Fruit fly (Drosophila melanogaster): Measurements from ENCODE around the gene Pop1.
A peak's percentile ranks its signal among the peaks of the same experiment; 100 is the strongest.

Gene Pop1

dm6 chrX:5648437-5648959 is 26.1 kb downstream of the Pop1 start, which contains the start of gene OtopLa:
TSS of gene OtopLa (minus strand) at chrX:5648487.
- TF ChIP-seq CG11617 (GFP tag; optimal IDR thresholded peaks at IDR 0.05) = peak; percentile 5
- peak; percentile 51 for TF ChIP-seq CG33017 (tag; optimal IDR thresholded peaks at IDR 0.05)
- peak; percentile 45 for TF ChIP-seq CG5204 (GFP tag; optimal IDR thresholded peaks at IDR 0.05)
- no peak for TF ChIP-seq kay (GFP tag; ENCODE audit: borderline replicate concordance)
- TF ChIP-seq CG7101 (tag; optimal IDR thresholded peaks at IDR 0.05) = peak; percentile 20
- TF ChIP-seq bab1 (GFP tag; optimal IDR thresholded peaks at IDR 0.05) = peak; percentile 15
- peak; percentile 53 for TF ChIP-seq CG7045 (GFP tag; optimal IDR thresholded peaks at IDR 0.05)
- TF ChIP-seq Crg-1 (GFP tag; optimal IDR thresholded peaks at IDR 0.05) = no peak
- no peak for TF ChIP-seq CG1620 (GFP tag; optimal IDR thresholded peaks at IDR 0.05)
- no peak for TF ChIP-seq tj (GFP tag; optimal IDR thresholded peaks at IDR 0.05)
- TF ChIP-seq CG12768 (GFP tag; optimal IDR thresholded peaks at IDR 0.05) = peak; percentile 51
- TF ChIP-seq Clk (GFP tag; optimal IDR thresholded peaks at IDR 0.05) = no peak
- TF ChIP-seq CG14711 (tag; optimal IDR thresholded peaks at IDR 0.05) = no peak
- no peak for TF ChIP-seq pad (GFP tag; optimal IDR thresholded peaks at IDR 0.05)
- no peak for TF ChIP-seq cnc (optimal IDR thresholded peaks at IDR 0.05)
- peak; percentile 23 for TF ChIP-seq toe (GFP tag; optimal IDR thresholded peaks at IDR 0.05)
- no peak for TF ChIP-seq ovo (GFP tag; optimal IDR thresholded peaks at IDR 0.05)
- no peak for TF ChIP-seq Hr96 (GFP tag; optimal IDR thresholded peaks at IDR 0.05)
- no peak for TF ChIP-seq Mnt (GFP tag; optimal IDR thresholded peaks at IDR 0.05)
- no peak for TF ChIP-seq cic (GFP tag; optimal IDR thresholded peaks at IDR 0.05)

- TF ChIP-seq CG5204 (GFP tag; optimal IDR thresholded peaks at IDR 0.05) = no peak
Measured at dm6 chrX:5649387-5649786, 26.9 kb downstream of the Pop1 start.

dm6 chrX:5649998-5650397 is 27.6 kb downstream of the Pop1 start:
- TF ChIP-seq CG11617 (GFP tag; optimal IDR thresholded peaks at IDR 0.05) = no peak
- TF ChIP-seq pad (GFP tag; optimal IDR thresholded peaks at IDR 0.05) = peak; percentile 96

dm6 chrX:5661971-5662370 is 39.5 kb downstream of the Pop1 start:
- peak; percentile 53 for TF ChIP-seq pad (GFP tag; optimal IDR thresholded peaks at IDR 0.05)
- TF ChIP-seq Crg-1 (GFP tag; optimal IDR thresholded peaks at IDR 0.05) = no peak

dm6 chrX:5662761-5663160 is 40.3 kb downstream of the Pop1 start, which contains the start of gene OtopLc:
TSS of gene OtopLc (minus strand) at chrX:5662861.
- TF ChIP-seq tj (GFP tag; optimal IDR thresholded peaks at IDR 0.05) (no peak), kay (GFP tag; ENCODE audit: borderline replicate concordance) (no peak), Crg-1 (GFP tag; optimal IDR thresholded peaks at IDR 0.05) (no peak), CG5204 (GFP tag; optimal IDR thresholded peaks at IDR 0.05) (no peak), CG7045 (GFP tag; optimal IDR thresholded peaks at IDR 0.05) (no peak), toe (GFP tag; optimal IDR thresholded peaks at IDR 0.05) (no peak)

dm6 chrX:5664222-5664621 is 41.8 kb downstream of the Pop1 start:
- TF ChIP-seq ovo (GFP tag; optimal IDR thresholded peaks at IDR 0.05) (no peak), CG5204 (GFP tag; optimal IDR thresholded peaks at IDR 0.05) (no peak), CG12768 (GFP tag; optimal IDR thresholded peaks at IDR 0.05) (no peak), CG33017 (tag; optimal IDR thresholded peaks at IDR 0.05) (no peak), pad (GFP tag; optimal IDR thresholded peaks at IDR 0.05) (peak; percentile 4), CG14711 (tag; optimal IDR thresholded peaks at IDR 0.05) (no peak), CG1620 (GFP tag; optimal IDR thresholded peaks at IDR 0.05) (no peak), CG7045 (GFP tag; optimal IDR thresholded peaks at IDR 0.05) (no peak), Mnt (GFP tag; optimal IDR thresholded peaks at IDR 0.05) (peak; percentile 33), Crg-1 (GFP tag; optimal IDR thresholded peaks at IDR 0.05) (no peak), tj (GFP tag; optimal IDR thresholded peaks at IDR 0.05) (no peak)

DNA sequence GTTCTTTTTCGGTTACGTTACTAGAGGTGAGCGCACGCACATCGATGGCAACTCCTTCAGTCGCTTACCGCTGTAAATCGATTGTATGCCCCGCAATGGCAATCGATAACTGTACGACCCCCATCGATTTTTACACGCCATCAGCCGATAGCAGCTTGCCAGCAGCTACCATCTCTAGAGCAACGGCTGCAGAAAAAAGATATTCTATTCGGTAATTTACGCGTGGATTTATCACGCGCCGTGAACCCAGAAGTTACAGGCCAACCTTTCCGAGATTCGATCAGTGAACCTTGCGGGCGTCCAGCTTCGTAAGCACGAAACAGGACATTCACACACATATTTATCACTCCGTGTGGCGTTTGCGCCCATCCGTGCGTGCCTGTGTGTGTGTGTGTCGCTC is 43.5 kb downstream of the Pop1 start, which contains the start of the genes Sirt4 and CG4119:
Gene Sirt4 (minus strand): TSS at position 39 of the 400 bp plus-strand sequence.
Gene CG4119 (plus strand): TSS at position 151 of the 400 bp plus-strand sequence.
- TF ChIP-seq CG7045 (GFP tag; optimal IDR thresholded peaks at IDR 0.05) = no peak
- TF ChIP-seq CG11617 (GFP tag; optimal IDR thresholded peaks at IDR 0.05) = no peak
- no peak for TF ChIP-seq CG33017 (tag; optimal IDR thresholded peaks at IDR 0.05)
- no peak for TF ChIP-seq Hr96 (GFP tag; optimal IDR thresholded peaks at IDR 0.05)
- TF ChIP-seq pad (GFP tag; optimal IDR thresholded peaks at IDR 0.05) = peak; percentile 27
- TF ChIP-seq Mnt (GFP tag; optimal IDR thresholded peaks at IDR 0.05) = peak; percentile 68
- no peak for TF ChIP-seq CG5204 (GFP tag; optimal IDR thresholded peaks at IDR 0.05)
- TF ChIP-seq CG7101 (tag; optimal IDR thresholded peaks at IDR 0.05) = peak; percentile 2
- peak; percentile 15 for TF ChIP-seq CG14711 (tag; optimal IDR thresholded peaks at IDR 0.05)
- TF ChIP-seq Clk (GFP tag; optimal IDR thresholded peaks at IDR 0.05) = no peak
- peak; percentile 34 for TF ChIP-seq cic (GFP tag; optimal IDR thresholded peaks at IDR 0.05)
- TF ChIP-seq cnc (optimal IDR thresholded peaks at IDR 0.05) = no peak
- TF ChIP-seq kay (GFP tag; ENCODE audit: borderline replicate concordance) = no peak
- TF ChIP-seq CG1620 (GFP tag; optimal IDR thresholded peaks at IDR 0.05) = peak; percentile 44
- peak; percentile 65 for TF ChIP-seq bab1 (GFP tag; optimal IDR thresholded peaks at IDR 0.05)
- TF ChIP-seq CG12768 (GFP tag; optimal IDR thresholded peaks at IDR 0.05) = no peak
- TF ChIP-seq ovo (GFP tag; optimal IDR thresholded peaks at IDR 0.05) = no peak
- peak; percentile 7 for TF ChIP-seq toe (GFP tag; optimal IDR thresholded peaks at IDR 0.05)
- peak; percentile 59 for TF ChIP-seq Crg-1 (GFP tag; optimal IDR thresholded peaks at IDR 0.05)
- TF ChIP-seq tj (GFP tag; optimal IDR thresholded peaks at IDR 0.05) = peak; percentile 62
